Fruit fly (Drosophila melanogaster): ENCODE measurements around the gene CG32262.

Gene CG32262

DNA sequence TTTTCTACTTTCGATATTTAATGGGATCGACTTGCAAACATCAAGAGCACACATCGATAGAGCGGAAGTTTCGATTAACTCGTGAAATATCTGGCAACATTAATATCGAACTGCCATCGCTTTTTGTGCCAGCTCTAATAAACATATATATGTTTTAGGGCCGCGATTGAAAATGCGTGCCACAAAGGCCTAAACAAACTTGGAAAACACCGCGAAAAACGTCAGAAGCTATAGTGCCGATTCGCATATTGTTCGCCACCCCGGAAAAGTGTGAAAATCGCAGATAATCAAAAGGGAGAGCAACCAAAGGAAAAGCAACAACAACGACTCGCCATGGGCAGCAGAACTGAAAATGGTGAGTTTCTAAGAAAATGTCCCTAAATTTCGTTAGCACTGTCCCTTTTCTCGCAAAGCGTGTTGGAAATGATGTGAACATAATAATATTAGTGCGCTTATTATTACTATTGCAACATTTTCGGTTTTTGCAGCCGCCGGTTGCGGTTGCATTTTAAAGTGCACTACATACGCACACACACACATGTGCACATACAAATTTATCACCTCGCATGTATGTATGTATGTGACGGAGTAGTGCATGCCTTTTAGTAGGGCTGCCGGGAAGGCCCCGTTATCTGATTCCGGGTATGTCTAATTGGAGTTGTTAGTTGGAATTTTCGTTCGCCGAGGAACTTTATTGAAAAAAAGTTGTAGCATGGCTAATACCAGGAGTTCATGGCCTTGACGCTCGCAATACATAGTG lies 8.8 kb upstream of the CG32262 start, which contains the start of gene enc (continued):
- TF ChIP-seq repo (GFP tag; optimal IDR thresholded peaks at IDR 0.05), result no peak
- no peak for TF ChIP-seq ro (GFP tag; IDR thresholded peaks at IDR 0.05)
- TF ChIP-seq Stat92E (GFP tag; optimal IDR thresholded peaks at IDR 0.05), result peak in 1 of 3 experiments; percentile 35
- peak; percentile 14 for TF ChIP-seq lbe (GFP tag; optimal IDR thresholded peaks at IDR 0.05)
- TF ChIP-seq CG12155 (GFP tag; optimal IDR thresholded peaks at IDR 0.05), result no peak
- TF ChIP-seq trem (tag; optimal IDR thresholded peaks at IDR 0.05), result peak; percentile 71
- TF ChIP-seq Nf-YC (tag; optimal IDR thresholded peaks at IDR 0.05), result peak; percentile 29
- TF ChIP-seq Abd-B (GFP tag; optimal IDR thresholded peaks at IDR 0.05), result no peak
- no peak for TF ChIP-seq Bdp1 (GFP tag; optimal IDR thresholded peaks at IDR 0.05)
- no peak; the same call in 1 of the 2 replicates for TF ChIP-seq vvl (GFP tag; IDR thresholded peaks at IDR 0.05)
- TF ChIP-seq CG10543 (GFP tag; optimal IDR thresholded peaks at IDR 0.05), result no peak
- no peak for TF ChIP-seq slbo (GFP tag; IDR thresholded peaks at IDR 0.05)
- TF ChIP-seq Dip3 (GFP tag; optimal IDR thresholded peaks at IDR 0.05), result no peak
- TF ChIP-seq grau (tag; optimal IDR thresholded peaks at IDR 0.05), result peak; percentile 10
- TF ChIP-seq CG13123 (GFP tag; optimal IDR thresholded peaks at IDR 0.05), result no peak
- peak; percentile 8 for TF ChIP-seq scrt (GFP tag; optimal IDR thresholded peaks at IDR 0.05)
- peak; percentile 57; the same call in 1 of the 2 replicates for TF ChIP-seq CG6272 (GFP tag; IDR thresholded peaks at IDR 0.05)
- peak; percentile 61 for TF ChIP-seq sens (GFP tag)
- TF ChIP-seq cato (GFP tag; optimal IDR thresholded peaks at IDR 0.05; ENCODE audit: borderline replicate concordance), result no peak
- no peak for TF ChIP-seq CG7556 (GFP tag; optimal IDR thresholded peaks at IDR 0.05)
- TF ChIP-seq Hr3 (GFP tag; optimal IDR thresholded peaks at IDR 0.05), result no peak
- TF ChIP-seq CG6765 (GFP tag; optimal IDR thresholded peaks at IDR 0.05), result no peak
- TF ChIP-seq CG4328 (GFP tag; optimal IDR thresholded peaks at IDR 0.05), result no peak
- TF ChIP-seq Oaz (GFP tag; IDR thresholded peaks at IDR 0.05), result no peak
- peak; percentile 93 for TF ChIP-seq nerfin-2 (GFP tag; IDR thresholded peaks at IDR 0.05; ENCODE audit: partially characterized antibody)
- peak; percentile 43 for TF ChIP-seq CG1603 (tag; optimal IDR thresholded peaks at IDR 0.05)
- TF ChIP-seq seq (GFP tag; IDR thresholded peaks at IDR 0.05), result no peak
- TF ChIP-seq CG8944 (GFP tag; optimal IDR thresholded peaks at IDR 0.05), result no peak
- no peak for TF ChIP-seq sima (GFP tag; optimal IDR thresholded peaks at IDR 0.05)
- TF ChIP-seq B-H2 (GFP tag; optimal IDR thresholded peaks at IDR 0.05), result peak; percentile 23
- TF ChIP-seq twi (tag; optimal IDR thresholded peaks at IDR 0.05), result no peak
- TF ChIP-seq CG9609 (GFP tag; optimal IDR thresholded peaks at IDR 0.05), result no peak
- TF ChIP-seq CG1602 (GFP tag; optimal IDR thresholded peaks at IDR 0.05), result no peak
- no peak for TF ChIP-seq gsb-n (tag; optimal IDR thresholded peaks at IDR 0.05)
- no peak for TF ChIP-seq schlank (tag; optimal IDR thresholded peaks at IDR 0.05)
- no peak for TF ChIP-seq Taf1 (GFP tag; IDR thresholded peaks at IDR 0.05)
- no peak for TF ChIP-seq CG4707 (GFP tag; optimal IDR thresholded peaks at IDR 0.05)
- TF ChIP-seq Hr39 (optimal IDR thresholded peaks at IDR 0.05), result no peak
- no peak for TF ChIP-seq MTF-1 (GFP tag; optimal IDR thresholded peaks at IDR 0.05; ENCODE audit: borderline replicate concordance)
- TF ChIP-seq MBD-R2 (GFP tag; IDR thresholded peaks at IDR 0.05), result peak; percentile 75
- TF ChIP-seq CG14050 (GFP tag; IDR thresholded peaks at IDR 0.05), result no peak
- TF ChIP-seq HmgZ (tag; optimal IDR thresholded peaks at IDR 0.05), result peak; percentile 37
- TF ChIP-seq gro (GFP tag; optimal IDR thresholded peaks at IDR 0.05), result peak; percentile 2
- no peak for TF ChIP-seq Hey (tag; optimal IDR thresholded peaks at IDR 0.05)
- TF ChIP-seq tup (GFP tag; optimal IDR thresholded peaks at IDR 0.05), result no peak
- no peak for TF ChIP-seq Atf3 (GFP tag; optimal IDR thresholded peaks at IDR 0.05)
- no peak for TF ChIP-seq HLH3B (GFP tag; IDR thresholded peaks at IDR 0.05)
- TF ChIP-seq CG2116 (GFP tag; optimal IDR thresholded peaks at IDR 0.05), result peak; percentile 81
- no peak for TF ChIP-seq CG17568 (GFP tag; optimal IDR thresholded peaks at IDR 0.05)
- peak; percentile 98 for TF ChIP-seq Bgb (GFP tag; IDR thresholded peaks at IDR 0.05; ENCODE audit: partially characterized antibody)
